Fruit fly (Drosophila melanogaster) whole organism, wandering third instar larva: Measurements from ENCODE around the gene Sc2.
A peak's percentile ranks its signal among the peaks of the same experiment; 100 is the strongest.

Experiments used
- Abd-B ChIP-seq: fragments of >200 bp; optimal IDR thresholded peaks from 2 replicates; lab custom pipeline; 2017; ENCODE audit warnings: missing biosample characterization, missing genetic modification characterization
- CG32264 ChIP-seq: fragments of 200-800 bp; sonication (Bioruptor generic); optimal IDR thresholded peaks from 2 replicates; lab custom pipeline; 2016; ENCODE audit warnings: missing biosample characterization, missing genetic modification characterization
- CG9705 ChIP-seq: fragments of 200-800 bp; sonication (Bioruptor generic); optimal IDR thresholded peaks from 2 replicates; lab custom pipeline; 2018; ENCODE audit warnings: missing biosample characterization, mild to moderate bottlenecking, missing genetic modification characterization
- CrebA ChIP-seq: fragments of 200-800 bp; sonication (Bioruptor generic); optimal IDR thresholded peaks from 2 replicates; lab custom pipeline; 2016; ENCODE audit warnings: missing biosample characterization, mild to moderate bottlenecking, missing genetic modification characterization, borderline replicate concordance
- Dfd ChIP-seq: fragments of >200 bp; optimal IDR thresholded peaks from 2 replicates; lab custom pipeline; 2017; ENCODE audit warnings: missing biosample characterization, missing genetic modification characterization
- Dif ChIP-seq: fragments of 200-275, 200-300 bp; sonication (Bioruptor generic); optimal IDR thresholded peaks from 2 replicates; lab custom pipeline; 2018; ENCODE audit warnings: missing biosample characterization, missing genetic modification characterization; ENCODE audit not compliant: partially characterized antibody
- GATAd ChIP-seq: sonication (Bioruptor generic); optimal IDR thresholded peaks from 2 replicates; lab custom pipeline; 2016; ENCODE audit warnings: missing biosample characterization, missing genetic modification characterization
- HLH106 ChIP-seq: fragments of 200-800 bp; optimal IDR thresholded peaks from 3 replicates; lab custom pipeline; 2019; ENCODE audit warnings: missing biosample characterization, mild to moderate bottlenecking, missing genetic modification characterization, moderate library complexity
- Hnf4 ChIP-seq: fragments of 200-800 bp; sonication (Bioruptor generic); optimal IDR thresholded peaks from 2 replicates; lab custom pipeline; 2016; ENCODE audit warnings: missing biosample characterization, mild to moderate bottlenecking, missing genetic modification characterization
- Hr78 ChIP-seq: fragments of >200 bp; optimal IDR thresholded peaks from 2 replicates; lab custom pipeline; 2017; ENCODE audit warnings: missing biosample characterization, missing genetic modification characterization
- Hr83 ChIP-seq: fragments of 200-300 bp; sonication (Bioruptor generic); optimal IDR thresholded peaks from 2 replicates; lab custom pipeline; 2016; ENCODE audit warnings: missing biosample characterization, mild to moderate bottlenecking, missing genetic modification characterization, moderate library complexity; ENCODE audit not compliant: poor library complexity, severe bottlenecking
- Jra ChIP-seq: sonication (Bioruptor generic); optimal IDR thresholded peaks from 2 replicates; lab custom pipeline; 2016; ENCODE audit warnings: missing biosample characterization, missing genetic modification characterization
- Mio ChIP-seq: sonication (Bioruptor generic); optimal IDR thresholded peaks from 2 replicates; lab custom pipeline; 2016; ENCODE audit warnings: missing biosample characterization, missing genetic modification characterization
- Myc ChIP-seq: fragments of >200 bp; optimal IDR thresholded peaks from 2 replicates; lab custom pipeline; 2017
- N ChIP-seq: fragments of >200 bp; optimal IDR thresholded peaks from 2 replicates; lab custom pipeline; 2018; ENCODE audit warnings: missing biosample characterization, missing external identifiers, missing genetic modification characterization
- OdsH ChIP-seq: fragments of 200-800 bp; sonication (Bioruptor generic); optimal IDR thresholded peaks from 2 replicates; lab custom pipeline; 2016; ENCODE audit warnings: missing biosample characterization, mild to moderate bottlenecking, missing genetic modification characterization
- Rel ChIP-seq, 2 experiments: fragments of 200-800 bp; sonication (Bioruptor generic) in 1 of 2; optimal IDR thresholded peaks; 2 replicates in 1 of 2; 3 replicates in 1 of 2; lab custom pipeline; 2016 to 2019; ENCODE audit warnings: mild to moderate bottlenecking in 2 of 2, missing biosample characterization in 2 of 2, missing genetic modification characterization in 2 of 2, moderate library complexity in 1 of 2
- Sp1 ChIP-seq: fragments of 200-800 bp; sonication (Bioruptor generic); optimal IDR thresholded peaks from 3 replicates; lab custom pipeline; 2019; ENCODE audit warnings: missing biosample characterization, mild to moderate bottlenecking, missing genetic modification characterization, moderate library complexity
- Vsx2 ChIP-seq: fragments of 200-300, 225-300 bp; sonication (Bioruptor generic); optimal IDR thresholded peaks from 2 replicates; lab custom pipeline; 2018; ENCODE audit warnings: missing biosample characterization, missing genetic modification characterization; ENCODE audit not compliant: partially characterized antibody
- br ChIP-seq: fragments of 200-800 bp; sonication (Bioruptor generic); optimal IDR thresholded peaks from 2 replicates; lab custom pipeline; 2016; ENCODE audit warnings: missing biosample characterization, missing genetic modification characterization
- brk ChIP-seq: fragments of 200-800 bp; sonication (Bioruptor generic); optimal IDR thresholded peaks from 2 replicates; lab custom pipeline; 2016; ENCODE audit warnings: missing biosample characterization, mild to moderate bottlenecking, missing genetic modification characterization
- dl ChIP-seq, 2 experiments: fragments of 175-275, 200-275 bp in 1 of 2; fragments of 200-275 bp in 1 of 2; sonication (Bioruptor generic); optimal IDR thresholded peaks; lab custom pipeline; 2018; ENCODE audit warnings: mild to moderate bottlenecking in 2 of 2, missing biosample characterization in 2 of 2, missing genetic modification characterization in 2 of 2, moderate library complexity in 2 of 2; ENCODE audit not compliant: partially characterized antibody in 2 of 2, insufficient read depth in 1 of 2
- dmrt93B ChIP-seq: fragments of 200-800 bp; sonication (Bioruptor generic); optimal IDR thresholded peaks from 2 replicates; lab custom pipeline; 2018; ENCODE audit warnings: missing biosample characterization, mild to moderate bottlenecking, missing genetic modification characterization
- dsf ChIP-seq: sonication (Bioruptor generic); optimal IDR thresholded peaks from 2 replicates; lab custom pipeline; 2016; ENCODE audit warnings: missing biosample characterization, missing genetic modification characterization, borderline replicate concordance
- ey ChIP-seq: fragments of 200-800 bp; sonication (Bioruptor generic); optimal IDR thresholded peaks from 2 replicates; lab custom pipeline; 2016; ENCODE audit warnings: missing biosample characterization, missing genetic modification characterization
- foxo ChIP-seq, 2 experiments: fragments of 200-800 bp; sonication (Bioruptor generic); optimal IDR thresholded peaks; 2 replicates in 1 of 2; 3 replicates in 1 of 2; lab custom pipeline; 2016 to 2017; ENCODE audit warnings: missing biosample characterization in 2 of 2, missing genetic modification characterization in 2 of 2
- fru ChIP-seq: fragments of 200-800 bp; sonication (Bioruptor generic); optimal IDR thresholded peaks from 3 replicates; lab custom pipeline; 2016; ENCODE audit warnings: missing biosample characterization, mild to moderate bottlenecking, missing genetic modification characterization
- h ChIP-seq: fragments of 200-800 bp; sonication (Bioruptor generic); optimal IDR thresholded peaks from 3 replicates; lab custom pipeline; 2016; ENCODE audit warnings: missing biosample characterization, mild to moderate bottlenecking, missing genetic modification characterization
- jim ChIP-seq: fragments of 175-275, 200-325 bp; sonication (Bioruptor generic); optimal IDR thresholded peaks from 2 replicates; lab custom pipeline; 2016; ENCODE audit warnings: missing biosample characterization, mild to moderate bottlenecking, missing genetic modification characterization
- lola ChIP-seq: fragments of >200 bp; optimal IDR thresholded peaks from 2 replicates; lab custom pipeline; 2017; ENCODE audit warnings: missing biosample characterization, missing genetic modification characterization
- pan ChIP-seq: fragments of >200 bp; optimal IDR thresholded peaks from 2 replicates; lab custom pipeline; 2017
- psq ChIP-seq: fragments of 200-800 bp; sonication (Bioruptor generic); optimal IDR thresholded peaks from 3 replicates; lab custom pipeline; 2017; ENCODE audit warnings: missing biosample characterization, mild to moderate bottlenecking, missing genetic modification characterization, moderate library complexity
- rgr ChIP-seq: fragments of 200-800 bp; sonication (Bioruptor generic); optimal IDR thresholded peaks from 3 replicates; lab custom pipeline; 2016; ENCODE audit warnings: missing biosample characterization, mild to moderate bottlenecking, missing genetic modification characterization
- sage ChIP-seq: fragments of 200-800 bp; sonication (Bioruptor generic); optimal IDR thresholded peaks from 2 replicates; lab custom pipeline; 2016; ENCODE audit warnings: missing biosample characterization, mild to moderate bottlenecking, missing genetic modification characterization
- sv ChIP-seq: fragments of 200-800 bp; sonication (Bioruptor generic); optimal IDR thresholded peaks from 3 replicates; lab custom pipeline; 2016; ENCODE audit warnings: missing biosample characterization, missing genetic modification characterization
- tai ChIP-seq: sonication (Bioruptor generic); optimal IDR thresholded peaks from 2 replicates; lab custom pipeline; 2016; ENCODE audit warnings: missing biosample characterization, missing genetic modification characterization
- usp ChIP-seq: fragments of >200 bp; optimal IDR thresholded peaks from 2 replicates; lab custom pipeline; 2017; ENCODE audit warnings: missing biosample characterization, missing genetic modification characterization
- woc ChIP-seq: sonication (Bioruptor generic); optimal IDR thresholded peaks from 2 replicates; lab custom pipeline; 2016; ENCODE audit warnings: missing biosample characterization, mild to moderate bottlenecking, missing genetic modification characterization

The Sc2 gene

DNA sequence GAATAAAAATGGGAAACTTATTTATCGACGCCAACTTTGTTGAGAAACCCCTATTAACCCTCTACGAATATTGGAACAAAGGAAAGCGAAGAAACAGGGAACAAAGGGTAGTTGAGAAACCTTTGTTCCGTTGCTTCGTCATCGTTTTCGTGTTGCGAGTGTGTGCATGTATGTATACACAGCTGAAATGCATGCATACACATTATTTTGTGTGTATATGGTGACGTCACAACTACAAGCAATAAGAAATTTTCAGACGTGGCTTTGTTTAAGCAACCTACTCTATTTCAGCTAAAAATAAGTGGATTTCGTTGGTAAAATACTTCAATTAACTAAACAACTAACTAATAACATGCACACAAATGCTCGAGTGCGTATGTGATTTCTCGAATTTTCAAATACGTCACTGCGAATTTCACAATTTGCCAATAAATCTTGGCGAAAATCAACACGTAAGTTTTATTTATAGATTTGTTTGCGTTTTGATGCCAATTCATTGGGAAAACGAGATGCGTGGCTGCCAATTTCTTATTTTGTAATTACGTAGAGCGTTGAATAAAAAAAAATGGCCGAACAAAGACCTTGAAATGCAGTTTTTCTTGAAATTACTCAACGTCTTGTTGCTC lies 1.3 kb upstream of the Sc2 start:
- TF ChIP-seq Dfd (GFP tag; lab: Kevin White, UChicago): no peak
- no peak for TF ChIP-seq Rel (GFP tag; optimal IDR thresholded peaks at IDR 0.05; lab: Kevin White, UChicago)
- no peak for TF ChIP-seq Rel (tag; optimal IDR thresholded peaks at IDR 0.05; lab: Kevin White, UChicago)
- no peak for TF ChIP-seq HLH106 (tag; lab: Kevin White, UChicago)
- TF ChIP-seq ey (GFP tag; lab: Kevin White, UChicago): no peak
- TF ChIP-seq Hr78: no peak
- peak; percentile 56 for TF ChIP-seq Jra
- TF ChIP-seq Abd-B (GFP tag; lab: Kevin White, UChicago): no peak
- no peak for TF ChIP-seq Dif (GFP tag; lab: Kevin White, UChicago)
- TF ChIP-seq Mio: no peak
- no peak for TF ChIP-seq Sp1
- TF ChIP-seq foxo (GFP tag; optimal IDR thresholded peaks at IDR 0.05; lab: Kevin White, UChicago): no peak
- no peak for TF ChIP-seq OdsH (GFP tag; lab: Kevin White, UChicago)
- TF ChIP-seq psq (GFP tag; lab: Kevin White, UChicago): peak; percentile 80
- peak; percentile 29 for TF ChIP-seq Hr83
- TF ChIP-seq dl (GFP tag; optimal IDR thresholded peaks at IDR 0.05; lab: Kevin White, UChicago; ENCODE audit: insufficient read depth in 1 of 2, partially characterized antibody in 2 of 2): no peak
- no peak for TF ChIP-seq tai (GFP tag; lab: Kevin White, UChicago)
- TF ChIP-seq rgr (GFP tag; lab: Kevin White, UChicago): peak; percentile 6
- no peak for TF ChIP-seq h (GFP tag; lab: Kevin White, UChicago)
- TF ChIP-seq dmrt93B (GFP tag; lab: Kevin White, UChicago): no peak
- peak; percentile 72 for TF ChIP-seq Hnf4 (GFP tag; lab: Kevin White, UChicago)
- no peak for TF ChIP-seq jim (GFP tag; lab: Kevin White, UChicago)
- no peak for TF ChIP-seq pan (lab: Kevin White, UChicago)
- no peak for TF ChIP-seq woc

DNA sequence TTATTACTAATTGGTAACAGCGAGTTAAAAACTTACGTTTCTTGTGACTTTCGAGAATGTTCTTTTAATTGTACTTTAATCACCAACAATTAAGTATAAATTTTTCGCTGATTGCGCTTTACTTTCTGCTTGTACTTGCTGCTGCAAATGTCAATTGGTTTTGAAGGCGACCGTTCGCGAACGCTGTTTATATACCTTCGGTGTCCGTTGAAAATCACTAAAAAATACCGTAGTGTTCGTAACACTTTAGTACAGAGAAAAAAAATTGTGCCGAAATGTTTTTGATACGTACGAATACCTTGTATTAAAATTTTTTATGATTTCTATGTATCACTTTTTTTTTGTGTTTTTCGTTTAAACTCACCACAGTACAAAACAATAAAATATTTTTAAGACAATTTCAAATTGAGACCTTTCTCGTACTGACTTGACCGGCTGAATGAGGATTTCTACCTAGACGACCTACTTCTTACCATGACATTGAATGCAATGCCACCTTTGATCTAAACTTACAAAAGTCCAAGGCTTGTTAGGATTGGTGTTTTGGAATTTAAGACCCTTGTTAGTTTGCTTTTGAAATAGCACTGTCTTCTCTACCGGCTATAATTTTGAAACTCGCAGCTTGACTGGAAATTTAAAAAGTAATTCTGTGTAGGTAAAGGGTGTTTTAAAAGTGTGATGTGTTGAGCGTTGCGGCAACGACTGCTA lies 647 bp upstream of the Sc2 start, which contains the start of gene Ubi-p63E:
Ubi-p63E (minus strand) TSS at position 694 of the 708 bp plus-strand sequence.
- TF ChIP-seq ey (GFP tag; lab: Kevin White, UChicago) (peak; percentile 50), dmrt93B (GFP tag; lab: Kevin White, UChicago) (peak; percentile 53), Myc (lab: Kevin White, UChicago) (no peak), brk (GFP tag; lab: Kevin White, UChicago) (peak; percentile 47), Dif (GFP tag; lab: Kevin White, UChicago) (peak; percentile 61), br (peak; percentile 70), lola (GFP tag; lab: Kevin White, UChicago) (no peak), rgr (GFP tag; lab: Kevin White, UChicago) (peak; percentile 45), CrebA (GFP tag; lab: Kevin White, UChicago) (no peak), Abd-B (GFP tag; lab: Kevin White, UChicago) (no peak), Sp1 (peak; percentile 70), Jra (no peak), woc (peak; percentile 48), h (GFP tag; lab: Kevin White, UChicago) (peak; percentile 59), Dfd (GFP tag; lab: Kevin White, UChicago) (no peak), HLH106 (tag; lab: Kevin White, UChicago) (peak; percentile 50), jim (GFP tag; lab: Kevin White, UChicago) (no peak), tai (GFP tag; lab: Kevin White, UChicago) (peak; percentile 41), GATAd (GFP tag; lab: Kevin White, UChicago) (no peak), CG9705 (GFP tag; lab: Kevin White, UChicago) (peak; percentile 49), CG32264 (peak; percentile 51), Rel (GFP tag; optimal IDR thresholded peaks at IDR 0.05; lab: Kevin White, UChicago) (no peak), Rel (tag; optimal IDR thresholded peaks at IDR 0.05; lab: Kevin White, UChicago) (peak; percentile 16), pan (lab: Kevin White, UChicago) (no peak), Hnf4 (GFP tag; lab: Kevin White, UChicago) (peak; percentile 83), dl (GFP tag; optimal IDR thresholded peaks at IDR 0.05; lab: Kevin White, UChicago; ENCODE audit: insufficient read depth in 1 of 2, partially characterized antibody in 2 of 2) (no peak), fru (GFP tag; lab: Kevin White, UChicago) (peak; percentile 41), Hr83 (peak; percentile 84), Mio (no peak), usp (no peak), sv (GFP tag; lab: Kevin White, UChicago) (peak; percentile 44), Vsx2 (no peak), N (GFP tag; lab: Kevin White, UChicago) (no peak), sage (GFP tag; lab: Kevin White, UChicago) (peak; percentile 11), psq (GFP tag; lab: Kevin White, UChicago) (no peak), foxo (GFP tag; optimal IDR thresholded peaks at IDR 0.05; lab: Kevin White, UChicago) (peak in 1 of 2 experiments; percentile 73), dsf (GFP tag; lab: Kevin White, UChicago) (peak; percentile 11), OdsH (GFP tag; lab: Kevin White, UChicago) (no peak), Hr78 (no peak)
- TF ChIP-seq, all 38 proteins: peak for 21
